Fruit fly (Drosophila melanogaster) whole organism, embryonic: ENCODE data around the gene Kat60.

ENCODE experiments used
- BEAF-32 ChIP-seq: fragments of 200-800 bp; sonication (Bioruptor generic); optimal IDR thresholded peaks from 3 replicates; lab custom pipeline; 2017; ENCODE audit warnings: missing biosample characterization, missing genetic modification characterization, mild to moderate bottlenecking, moderate library complexity, missing genetic modification reagents
- CG10565 ChIP-seq: fragments of 200-800 bp; sonication (Bioruptor generic); optimal IDR thresholded peaks from 3 replicates; lab custom pipeline; 2016; ENCODE audit warnings: missing biosample characterization, mild to moderate bottlenecking, missing genetic modification characterization
- CG13287 ChIP-seq: fragments of 200-800 bp; sonication (Bioruptor generic); IDR thresholded peaks from 2 replicates; pipeline ENCODE4 v1.3.6; 2022; ENCODE audit warnings: missing biosample characterization, missing genetic modification characterization; ENCODE audit not compliant: partially characterized antibody
- CG15073 ChIP-seq: fragments of 200-800 bp; sonication (Bioruptor generic); optimal IDR thresholded peaks from 2 replicates; lab custom pipeline; 2016; ENCODE audit warnings: missing biosample characterization, missing genetic modification characterization
- CG1832 ChIP-seq: fragments of 200-800 bp; sonication (Bioruptor generic); optimal IDR thresholded peaks from 2 replicates; lab custom pipeline; 2017; ENCODE audit warnings: missing biosample characterization, mild to moderate bottlenecking, missing genetic modification characterization, inconsistent platforms
- CG30403 ChIP-seq: fragments of 200-800 bp; sonication (Bioruptor generic); optimal IDR thresholded peaks from 3 replicates; lab custom pipeline; 2016; ENCODE audit warnings: missing biosample characterization, missing genetic modification characterization
- CG34224 ChIP-seq: fragments of 200-800 bp; sonication (Bioruptor generic); IDR thresholded peaks from 3 replicates; pipeline ENCODE4 v1.3.6; 2022; ENCODE audit warnings: missing biosample characterization, missing genetic modification characterization; ENCODE audit not compliant: partially characterized antibody
- CG3726 ChIP-seq: fragments of 200-800 bp; sonication (Bioruptor generic); IDR thresholded peaks from 3 replicates; pipeline ENCODE4, ENCODE4 v1.3.6; 2022; ENCODE audit warnings: missing biosample characterization, missing genetic modification characterization
- CG4424 ChIP-seq: fragments of 200-800 bp; sonication (Bioruptor generic); optimal IDR thresholded peaks from 3 replicates; lab custom pipeline; 2016; ENCODE audit warnings: missing biosample characterization, missing genetic modification characterization
- CG6272 ChIP-seq: fragments of 200-800 bp; sonication (Bioruptor generic); IDR thresholded peaks from 2 replicates; pipeline ENCODE4 v1.3.6; 2022; ENCODE audit warnings: missing biosample characterization, missing genetic modification characterization
- CG7786 ChIP-seq: fragments of 200-800 bp; sonication (Bioruptor generic); optimal IDR thresholded peaks from 2 replicates; lab custom pipeline; 2016; ENCODE audit warnings: missing biosample characterization, missing genetic modification characterization
- CG7928 ChIP-seq: fragments of 200-800 bp; sonication (Bioruptor generic); optimal IDR thresholded peaks from 2 replicates; lab custom pipeline; 2017; ENCODE audit warnings: missing biosample characterization, mild to moderate bottlenecking, missing genetic modification characterization
- CG9932 ChIP-seq: fragments of 200-800 bp; sonication (Bioruptor generic); IDR thresholded peaks from 2 replicates; pipeline ENCODE4 v1.3.6; 2022; ENCODE audit warnings: missing biosample characterization, missing genetic modification characterization
- Drgx ChIP-seq: fragments of 200-800 bp; sonication (Bioruptor generic); IDR thresholded peaks from 2 replicates; pipeline ENCODE4 v1.3.6; 2022; ENCODE audit warnings: missing biosample characterization, missing genetic modification characterization
- Ets97D ChIP-seq: fragments of 200-800 bp; sonication (Bioruptor generic); optimal IDR thresholded peaks from 3 replicates; lab custom pipeline; 2016; ENCODE audit warnings: missing biosample characterization, missing genetic modification characterization
- GATAe ChIP-seq: fragments of 200-800 bp; sonication (Bioruptor generic); conservative IDR thresholded peaks from 2 replicates; pipeline ENCODE4 v1.3.6; 2022; ENCODE audit warnings: missing biosample characterization, missing genetic modification characterization
- Gsc ChIP-seq: fragments of 200-800 bp; sonication (Bioruptor generic); IDR thresholded peaks from 2 replicates; pipeline ENCODE4 v1.3.6; 2022; ENCODE audit warnings: missing biosample characterization, missing genetic modification characterization
- Gug ChIP-seq: fragments of 200-800 bp; sonication (Bioruptor generic); IDR thresholded peaks from 4 replicates; pipeline ENCODE4 v1.3.6; 2022; ENCODE audit warnings: missing biosample characterization, missing genetic modification characterization
- HLH4C ChIP-seq: fragments of 200-800 bp; sonication (Bioruptor generic); IDR thresholded peaks from 3 replicates; pipeline ENCODE4 v1.3.6; 2022; ENCODE audit warnings: missing biosample characterization, missing genetic modification characterization; ENCODE audit not compliant: partially characterized antibody
- Hsf ChIP-seq: fragments of 200-800 bp; sonication (Bioruptor generic); optimal IDR thresholded peaks from 3 replicates; lab custom pipeline; 2016; ENCODE audit warnings: missing biosample characterization, missing genetic modification characterization
- Kr ChIP-seq: fragments of 200-800 bp; sonication (Bioruptor generic); optimal IDR thresholded peaks from 2 replicates; lab custom pipeline; 2017; ENCODE audit warnings: missing biosample characterization, mild to moderate bottlenecking, missing genetic modification characterization
- MTF-1 ChIP-seq: fragments of 200-800 bp; sonication (Bioruptor generic); optimal IDR thresholded peaks from 2 replicates; lab custom pipeline; 2018; ENCODE audit warnings: missing biosample characterization, mild to moderate bottlenecking, missing genetic modification characterization, borderline replicate concordance
- Opbp ChIP-seq: fragments of 200-800 bp; sonication (Bioruptor generic); IDR thresholded peaks from 3 replicates; pipeline ENCODE4 v1.3.6; 2022; ENCODE audit warnings: missing biosample characterization, missing genetic modification characterization; ENCODE audit not compliant: partially characterized antibody
- Sox100B ChIP-seq: fragments of 200-800 bp; sonication (Bioruptor generic); optimal IDR thresholded peaks from 3 replicates; lab custom pipeline; 2018; ENCODE audit warnings: missing biosample characterization, mild to moderate bottlenecking, missing genetic modification characterization
- Trl ChIP-seq, 3 experiments: fragments of >200 bp in 2 of 3; fragments of 200-800 bp in 1 of 3; sonication (Bioruptor generic) in 1 of 3; optimal IDR thresholded peaks; 2 replicates in 1 of 3; 3 replicates in 2 of 3; lab custom pipeline; 2016 to 2017; ENCODE audit warnings: missing biosample characterization in 1 of 3, missing genetic modification characterization in 1 of 3
- Xrp1 ChIP-seq: fragments of 200-800 bp; sonication (Bioruptor generic); IDR thresholded peaks from 2 replicates; pipeline ENCODE4 v1.3.6; 2022; ENCODE audit warnings: missing biosample characterization, missing genetic modification characterization
- amos ChIP-seq: fragments of 200-800 bp; sonication (Bioruptor generic); IDR thresholded peaks from 2 replicates; pipeline ENCODE4 v1.3.6; 2022; ENCODE audit warnings: missing biosample characterization, missing genetic modification characterization; ENCODE audit not compliant: partially characterized antibody
- ap ChIP-seq: fragments of 200-800 bp; sonication (Bioruptor generic); IDR thresholded peaks from 2 replicates; pipeline ENCODE4 v1.3.6; 2022; ENCODE audit warnings: missing biosample characterization, missing genetic modification characterization
- ato ChIP-seq: fragments of 200-800 bp; sonication (Bioruptor generic); IDR thresholded peaks from 2 replicates; pipeline ENCODE4 v1.3.6; 2022; ENCODE audit warnings: missing biosample characterization, missing genetic modification characterization; ENCODE audit not compliant: partially characterized antibody
- bowl ChIP-seq: fragments of 200-800 bp; sonication (Bioruptor generic); IDR thresholded peaks from 2 replicates; pipeline ENCODE4 v1.3.6; 2022; ENCODE audit warnings: missing biosample characterization, missing genetic modification characterization
- br ChIP-seq: fragments of >200 bp; optimal IDR thresholded peaks from 2 replicates; lab custom pipeline; 2017
- chm ChIP-seq: fragments of 200-800 bp; sonication (Bioruptor generic); IDR thresholded peaks from 2 replicates; pipeline ENCODE4 v1.3.6; 2022; ENCODE audit warnings: missing biosample characterization, missing genetic modification characterization
- croc ChIP-seq: fragments of 200-800 bp; sonication (Bioruptor generic); conservative IDR thresholded peaks from 3 replicates; pipeline ENCODE4 v1.3.6; 2022; ENCODE audit warnings: missing biosample characterization, missing genetic modification characterization
- danr ChIP-seq: fragments of 200-800 bp; sonication (Bioruptor generic); IDR thresholded peaks from 2 replicates; pipeline ENCODE4 v1.3.6; 2022; ENCODE audit warnings: missing biosample characterization, missing genetic modification characterization
- disco-r ChIP-seq: fragments of 200-800 bp; sonication (Bioruptor generic); optimal IDR thresholded peaks from 2 replicates; lab custom pipeline; 2016; ENCODE audit warnings: missing biosample characterization, missing genetic modification characterization
- dpn ChIP-seq, 2 experiments: fragments of 200-800 bp; sonication (Bioruptor generic); optimal IDR thresholded peaks; 3 replicates each; lab custom pipeline; 2016; ENCODE audit warnings: missing biosample characterization in 2 of 2, missing genetic modification characterization in 2 of 2
- esg ChIP-seq: fragments of 200-800 bp; sonication (Bioruptor generic); conservative IDR thresholded peaks from 2 replicates; pipeline ENCODE4 v1.3.6; 2022; ENCODE audit warnings: missing biosample characterization, missing genetic modification characterization
- gce ChIP-seq: fragments of 200-800 bp; sonication (Bioruptor generic); IDR thresholded peaks from 3 replicates; pipeline ENCODE4 v1.3.6; 2022; ENCODE audit warnings: missing biosample characterization, missing genetic modification characterization
- kni ChIP-seq: fragments of 200-800 bp; sonication (Bioruptor generic); optimal IDR thresholded peaks from 3 replicates; lab custom pipeline; 2017; ENCODE audit warnings: mild to moderate bottlenecking, missing biosample characterization, missing genetic modification reagents, missing genetic modification characterization
- lilli ChIP-seq: fragments of 200-800 bp; sonication (Bioruptor generic); optimal IDR thresholded peaks from 3 replicates; lab custom pipeline; 2016; ENCODE audit warnings: missing biosample characterization, missing genetic modification characterization
- nom ChIP-seq: fragments of 200-800 bp; sonication (Bioruptor generic); optimal IDR thresholded peaks from 2 replicates; lab custom pipeline; 2017; ENCODE audit warnings: missing biosample characterization, missing genetic modification characterization, mild to moderate bottlenecking, moderate library complexity, missing genetic modification reagents
- onecut ChIP-seq: fragments of 200-800 bp; sonication (Bioruptor generic); IDR thresholded peaks from 2 replicates; pipeline ENCODE4 v1.3.6; 2022; ENCODE audit warnings: missing biosample characterization, missing genetic modification characterization
- sisA ChIP-seq: fragments of 200-800 bp; sonication (Bioruptor generic); IDR thresholded peaks from 2 replicates; pipeline ENCODE4 v1.3.6; 2022; ENCODE audit warnings: missing biosample characterization, missing genetic modification characterization
- sna ChIP-seq: fragments of 200-800 bp; sonication (Bioruptor generic); IDR thresholded peaks from 2 replicates; pipeline ENCODE4 v1.3.6; 2022; ENCODE audit warnings: missing biosample characterization, missing genetic modification characterization; ENCODE audit not compliant: partially characterized antibody
- stwl ChIP-seq: fragments of 200-800 bp; sonication (Bioruptor generic); optimal IDR thresholded peaks from 3 replicates; lab custom pipeline; 2018; ENCODE audit warnings: missing biosample characterization, mild to moderate bottlenecking, missing genetic modification characterization, moderate library complexity
- sug ChIP-seq: fragments of 200-800 bp; optimal IDR thresholded peaks from 2 replicates; lab custom pipeline; 2019; ENCODE audit warnings: missing biosample characterization, mild to moderate bottlenecking, missing genetic modification characterization, moderate library complexity
- unc-4 ChIP-seq: fragments of 200-800 bp; sonication (Bioruptor generic); IDR thresholded peaks from 2 replicates; pipeline ENCODE4 v1.3.6; 2022; ENCODE audit warnings: missing biosample characterization, missing genetic modification characterization; ENCODE audit not compliant: partially characterized antibody
- usp ChIP-seq: fragments of >200 bp; optimal IDR thresholded peaks from 2 replicates; lab custom pipeline; 2017; ENCODE audit warnings: missing biosample characterization, missing genetic modification characterization
- vfl ChIP-seq: fragments of 200-800 bp; sonication (Bioruptor generic); optimal IDR thresholded peaks from 2 replicates; lab custom pipeline; 2016; ENCODE audit warnings: missing biosample characterization, missing genetic modification characterization
- wek ChIP-seq: fragments of 200-800 bp; sonication (Bioruptor generic); optimal IDR thresholded peaks from 3 replicates; lab custom pipeline; 2018; ENCODE audit warnings: missing biosample characterization, mild to moderate bottlenecking, missing genetic modification characterization, moderate library complexity
- zen2 ChIP-seq: fragments of 200-800 bp; sonication (Bioruptor generic); IDR thresholded peaks from 3 replicates; pipeline ENCODE4 v1.3.6; 2022; ENCODE audit warnings: missing biosample characterization, missing genetic modification characterization; ENCODE audit not compliant: partially characterized antibody

The Kat60 gene

dm6 chr3R:5217278-5217714 is 14.7 kb downstream of the Kat60 start, which contains the start of gene cno (continued):
- peak; percentile 23; the same call in 1 of the 2 replicates for TF ChIP-seq onecut (GFP tag; lab: Robert Waterston, UW)
- TF ChIP-seq amos (GFP tag; lab: Robert Waterston, UW), result peak; percentile 59
- TF ChIP-seq CG7928 (GFP tag; lab: Kevin White, UChicago), result no peak
- TF ChIP-seq CG10565, result no peak
- TF ChIP-seq br (lab: Kevin White, UChicago), result no peak
- TF ChIP-seq CG30403 (GFP tag; lab: Kevin White, UChicago), result no peak
- no peak for TF ChIP-seq esg (GFP tag; lab: Robert Waterston, UW)
- TF ChIP-seq dpn (GFP tag; optimal IDR thresholded peaks at IDR 0.05; lab: Kevin White, UChicago), result peak in 1 of 2 experiments; percentile 18
- no peak for TF ChIP-seq CG15073 (GFP tag; lab: Kevin White, UChicago)
- no peak for TF ChIP-seq Hsf
- no peak for TF ChIP-seq wek (GFP tag; lab: Kevin White, UChicago)
- peak; percentile 64 for TF ChIP-seq CG13287
- no peak for TF ChIP-seq Gsc (GFP tag; lab: Robert Waterston, UW)
- TF ChIP-seq stwl (tag; lab: Kevin White, UChicago), result peak; percentile 42
- no peak for TF ChIP-seq Sox100B
- TF ChIP-seq Gug (GFP tag; lab: Robert Waterston, UW), result no peak
- no peak for TF ChIP-seq Xrp1 (GFP tag; lab: Robert Waterston, UW)
- TF ChIP-seq sug (tag; lab: Kevin White, UChicago), result peak; percentile 10
- TF ChIP-seq HLH4C (GFP tag; lab: Robert Waterston, UW), result no peak
- no peak for TF ChIP-seq Drgx (GFP tag; lab: Robert Waterston, UW)
- TF ChIP-seq GATAe (GFP tag; lab: Robert Waterston, UW), result no peak
- no peak for TF ChIP-seq croc (GFP tag; lab: Robert Waterston, UW)
- peak; percentile 24 for TF ChIP-seq lilli (GFP tag; lab: Kevin White, UChicago)
- TF ChIP-seq sna (GFP tag; lab: Robert Waterston, UW), result no peak
- TF ChIP-seq disco-r, result no peak
- no peak for TF ChIP-seq CG7786 (GFP tag; lab: Kevin White, UChicago)
- TF ChIP-seq danr (GFP tag; lab: Robert Waterston, UW), result no peak
- TF ChIP-seq CG6272 (GFP tag; lab: Robert Waterston, UW), result no peak
- peak; percentile 24; the same call in 1 of the 2 replicates for TF ChIP-seq ato (GFP tag; lab: Robert Waterston, UW)
- TF ChIP-seq sisA (GFP tag; lab: Robert Waterston, UW), result no peak
- no peak; the same call in 2 of the 3 replicates for TF ChIP-seq CG3726 (GFP tag; lab: Robert Waterston, UW)
- TF ChIP-seq bowl (GFP tag; lab: Robert Waterston, UW), result no peak
- TF ChIP-seq vfl, result no peak
- no peak for TF ChIP-seq MTF-1
- peak; percentile 67 for TF ChIP-seq nom

dm6 chr3R:5216308-5216765 is 15.7 kb downstream of the Kat60 start:
- peak; percentile 89 for TF ChIP-seq CG4424 (GFP tag; lab: Kevin White, UChicago)
- no peak for TF ChIP-seq usp (GFP tag; lab: Kevin White, UChicago)
- peak; percentile 81 to 91 for TF ChIP-seq Trl (optimal IDR thresholded peaks at IDR 0.05; lab: Kevin White, UChicago)
- TF ChIP-seq Trl (GFP tag; optimal IDR thresholded peaks at IDR 0.05; lab: Kevin White, UChicago), result no peak
- peak; percentile 25; the same call in 1 of the 2 replicates for TF ChIP-seq chm
- 0 out of 2 replicates have a peak, but pooled peaks have one; percentile 39 for TF ChIP-seq sna (GFP tag; lab: Robert Waterston, UW)
- peak; percentile 41; the same call in 1 of the 2 replicates for TF ChIP-seq unc-4 (GFP tag; lab: Robert Waterston, UW)
- no peak for TF ChIP-seq ap (GFP tag; lab: Robert Waterston, UW)
- TF ChIP-seq Ets97D (GFP tag; lab: Kevin White, UChicago), result no peak
- TF ChIP-seq CG1832 (GFP tag; lab: Kevin White, UChicago), result peak; percentile 71
- peak; percentile 16 for TF ChIP-seq Kr
- TF ChIP-seq CG9932, result no peak
- TF ChIP-seq CG34224, result peak; percentile 40; the same call in 1 of the 3 replicates
- no peak for TF ChIP-seq gce (GFP tag; lab: Robert Waterston, UW)
- TF ChIP-seq kni (GFP tag; lab: Kevin White, UChicago), result peak; percentile 11
- peak; percentile 29 for TF ChIP-seq BEAF-32 (GFP tag; lab: Kevin White, UChicago)
- 0 out of 3 replicates have a peak, but pooled peaks have one; percentile 30 for TF ChIP-seq Opbp (GFP tag; lab: Robert Waterston, UW)
- peak; percentile 58 for TF ChIP-seq zen2 (GFP tag; lab: Robert Waterston, UW)
